Worm (Caenorhabditis elegans) whole organism, L1 larva: Measurements from ENCODE around the gene decr-1.3.

Experiments used
- alr-1 ChIP-seq: fragments of 200-800 bp; sonication (Bioruptor generic); optimal IDR thresholded peaks from 2 replicates; lab custom pipeline; 2018; ENCODE audit warnings: borderline replicate concordance, mild to moderate bottlenecking, missing genetic modification characterization, missing compliant biosample characterization
- nhr-19 ChIP-seq: fragments of 200-800 bp; sonication (Bioruptor generic); conservative IDR thresholded peaks from 2 replicates; pipeline ENCODE4 v1.3.6; 2022; ENCODE audit warnings: missing genetic modification characterization, missing compliant biosample characterization
- pax-3 ChIP-seq: fragments of 200-800 bp; sonication (Bioruptor generic); optimal IDR thresholded peaks from 2 replicates; lab custom pipeline; 2018; ENCODE audit warnings: mild to moderate bottlenecking, missing genetic modification characterization, moderate library complexity, missing compliant biosample characterization
- snpc-4 ChIP-seq: fragments of 150-350 bp; optimal IDR thresholded peaks from 2 replicates; lab custom pipeline; 2014; ENCODE audit warnings: missing biosample characterization, missing genetic modification characterization
- unc-130 ChIP-seq: fragments of 150-350 bp; optimal IDR thresholded peaks from 2 replicates; lab custom pipeline; 2017; ENCODE audit warnings: missing biosample characterization, missing genetic modification characterization, inconsistent platforms
- unc-62 ChIP-seq: fragments of 150-350 bp; optimal IDR thresholded peaks from 2 replicates; lab custom pipeline; 2014; ENCODE audit warnings: missing biosample characterization, missing genetic modification reagents, missing genetic modification characterization

DNA sequence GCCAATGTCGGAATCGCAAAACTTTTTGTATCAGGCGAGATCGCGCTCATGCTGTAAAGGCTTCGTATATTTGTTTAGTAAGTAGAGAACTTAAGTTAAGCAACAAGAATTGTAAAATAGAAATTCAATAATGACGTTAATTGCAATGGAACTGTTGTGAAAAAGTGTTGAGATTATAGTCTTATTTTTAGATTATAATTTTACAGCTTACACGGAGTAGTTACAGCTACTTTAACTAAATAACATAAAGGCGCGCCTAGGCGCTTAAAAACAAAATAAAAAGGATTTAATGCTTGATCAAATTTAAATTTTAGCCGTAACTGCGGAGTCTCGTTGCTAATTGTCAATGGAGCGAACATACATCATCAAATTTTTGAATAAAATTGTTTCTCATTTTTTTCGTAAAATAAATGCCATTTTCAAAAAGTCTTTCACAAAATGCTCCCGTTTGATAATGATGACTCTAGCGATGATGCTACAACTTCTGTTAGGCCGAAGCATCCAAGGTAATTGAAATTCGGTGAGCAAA is 11.2 kb downstream of the decr-1.3 start, which contains the start of the genes emb-27 and rrf-3:
- TF ChIP-seq snpc-4 (tag; lab: Kevin White, UChicago) (no peak), pax-3 (tag; lab: Kevin White, UChicago) (no peak), unc-62 (GFP tag; lab: Kevin White, UChicago) (no peak), unc-130 (tag; lab: Kevin White, UChicago) (no peak), nhr-19 (GFP tag; lab: Robert Waterston, UW) (no peak), alr-1 (no peak)
